Worm (Caenorhabditis elegans) whole organism, L4 larva: ENCODE results near the gene mspn-1.
A peak's percentile ranks its signal among the peaks of the same experiment; 100 is the strongest.

Source experiments
- R02D3.7 ChIP-seq: fragments of 150-350 bp; sonication (generic microtip); optimal IDR thresholded peaks from 3 replicates; lab custom pipeline; 2014; ENCODE audit warnings: missing biosample characterization, missing genetic modification characterization
- lin-38 ChIP-seq: fragments of 200-800 bp; sonication (Bioruptor generic); IDR thresholded peaks from 2 replicates; pipeline ENCODE4 v1.3.6; 2022; ENCODE audit warnings: missing genetic modification reagents, missing genetic modification characterization, missing compliant biosample characterization
- nhr-11 ChIP-seq: fragments of 150-350 bp; optimal IDR thresholded peaks from 2 replicates; lab custom pipeline; 2014; ENCODE audit warnings: missing biosample characterization, missing genetic modification characterization
- zip-11 ChIP-seq: fragments of 200-800 bp; sonication (Bioruptor generic); IDR thresholded peaks from 2 replicates; pipeline ENCODE4 v1.3.6; 2022; ENCODE audit warnings: missing genetic modification characterization, missing compliant biosample characterization

- TF ChIP-seq nhr-11 (tag; lab: Kevin White, UChicago) (no peak), lin-38 (GFP tag; lab: Robert Waterston, UW) (peak; percentile 19; the same call in 1 of the 2 replicates), R02D3.7 (tag; lab: Kevin White, UChicago) (no peak), zip-11 (no peak)
Observed at ce11 chrIV:10216704-10217296, 39.0 kb downstream of the mspn-1 start.
